Worm (Caenorhabditis elegans) whole organism, L4 larva: Measurements from ENCODE around the gene Y75B7B.1.

Experiments used
- D1046.2 ChIP-seq: fragments of 200-800 bp; sonication (Bioruptor generic); IDR thresholded peaks from 2 replicates; pipeline ENCODE4 v1.3.6; 2022; ENCODE audit warnings: missing genetic modification characterization, missing compliant biosample characterization
- F49E8.2 ChIP-seq: sonication (generic microtip); optimal IDR thresholded peaks from 2 replicates; lab custom pipeline; 2016; ENCODE audit warnings: missing compliant biosample characterization, mild to moderate bottlenecking, missing genetic modification characterization, borderline replicate concordance
- attf-4 ChIP-seq: sonication (generic microtip); optimal IDR thresholded peaks from 3 replicates; lab custom pipeline; 2017; ENCODE audit warnings: missing biosample characterization, missing genetic modification characterization
- ceh-28 ChIP-seq: fragments of 150-350 bp; optimal IDR thresholded peaks from 2 replicates; lab custom pipeline; 2014; ENCODE audit warnings: missing biosample characterization, missing genetic modification reagents, missing genetic modification characterization
- ceh-44 ChIP-seq: fragments of 200-800 bp; sonication (Bioruptor generic); IDR thresholded peaks from 2 replicates; pipeline ENCODE4 v1.3.6; 2022; ENCODE audit warnings: missing genetic modification reagents, missing genetic modification characterization, missing compliant biosample characterization
- ceh-62 ChIP-seq: sonication (generic microtip); optimal IDR thresholded peaks from 2 replicates; lab custom pipeline; 2017; ENCODE audit warnings: missing biosample characterization, missing genetic modification characterization
- cey-2 ChIP-seq: sonication (generic microtip); optimal IDR thresholded peaks from 3 replicates; lab custom pipeline; 2017; ENCODE audit warnings: missing genetic modification characterization, mild to moderate bottlenecking, missing compliant biosample characterization, antibody characterized with exemption, borderline replicate concordance; ENCODE audit not compliant: insufficient read depth
- ctbp-1 ChIP-seq: fragments of 200-800 bp; sonication (Bioruptor generic); IDR thresholded peaks from 2 replicates; pipeline ENCODE4 v1.3.6; 2022; ENCODE audit warnings: missing genetic modification reagents, missing genetic modification characterization, missing compliant biosample characterization
- daf-16 ChIP-seq, 3 experiments: sonication (generic microtip); optimal IDR thresholded peaks; 2 replicates each; lab custom pipeline; 2016 to 2017; ENCODE audit warnings: missing genetic modification characterization in 3 of 3, missing genetic modification reagents in 3 of 3, mild to moderate bottlenecking in 2 of 3, missing compliant biosample characterization in 2 of 3, missing biosample characterization in 1 of 3, moderate library complexity in 1 of 3
- dmd-9 ChIP-seq: fragments of 200-800 bp; sonication (Bioruptor generic); IDR thresholded peaks from 2 replicates; pipeline ENCODE4 v1.3.6; 2022; ENCODE audit warnings: missing genetic modification reagents, missing genetic modification characterization, missing compliant biosample characterization
- dve-1 ChIP-seq: sonication (generic microtip); optimal IDR thresholded peaks from 2 replicates; lab custom pipeline; 2017; ENCODE audit warnings: antibody characterized with exemption, mild to moderate bottlenecking, missing genetic modification characterization, missing compliant biosample characterization; ENCODE audit not compliant: insufficient read depth
- fkh-10 ChIP-seq: fragments of 150-350 bp; optimal IDR thresholded peaks from 2 replicates; lab custom pipeline; 2014; ENCODE audit warnings: missing biosample characterization, missing genetic modification reagents, missing genetic modification characterization
- hif-1 ChIP-seq, 2 experiments: sonication (generic microtip); optimal IDR thresholded peaks; 2 replicates each; lab custom pipeline; 2016 to 2017; ENCODE audit warnings: missing compliant biosample characterization in 2 of 2, missing genetic modification characterization in 2 of 2, missing genetic modification reagents in 2 of 2, missing genotype in 2 of 2, mild to moderate bottlenecking in 1 of 2
- hlh-11 ChIP-seq: fragments of 200-800 bp; sonication (Bioruptor generic); optimal IDR thresholded peaks from 2 replicates; lab custom pipeline; 2018; ENCODE audit warnings: mild to moderate bottlenecking, missing genetic modification characterization, missing compliant biosample characterization
- hlh-30 ChIP-seq: sonication (generic microtip); optimal IDR thresholded peaks from 2 replicates; lab custom pipeline; 2017; ENCODE audit warnings: antibody characterized with exemption, mild to moderate bottlenecking, missing genetic modification characterization, missing compliant biosample characterization; ENCODE audit not compliant: insufficient read depth
- jun-1 ChIP-seq: fragments of 150-350 bp; optimal IDR thresholded peaks from 2 replicates; lab custom pipeline; 2014; ENCODE audit warnings: missing biosample characterization, missing genetic modification reagents, missing genetic modification characterization
- lir-3 ChIP-seq: sonication (generic microtip); optimal IDR thresholded peaks from 2 replicates; lab custom pipeline; 2016; ENCODE audit warnings: mild to moderate bottlenecking, missing genetic modification characterization, missing compliant biosample characterization
- lsy-2 ChIP-seq, 2 experiments: fragments of 150-350 bp in 1 of 2; sonication (generic microtip) in 1 of 2; optimal IDR thresholded peaks; 2 replicates each; lab custom pipeline; 2014 to 2017; ENCODE audit warnings: missing biosample characterization in 2 of 2, missing genetic modification characterization in 2 of 2
- madf-5 ChIP-seq, 2 experiments: fragments of 200-800 bp; sonication (Bioruptor generic); IDR thresholded peaks; 2 replicates each; pipeline ENCODE4 v1.3.6; 2022; ENCODE audit warnings: missing compliant biosample characterization in 2 of 2, missing genetic modification characterization in 2 of 2
- mdl-1 ChIP-seq, 2 experiments: fragments of 150-350 bp in 1 of 2; sonication (generic microtip) in 1 of 2; optimal IDR thresholded peaks; 2 replicates each; lab custom pipeline; 2014 to 2017; ENCODE audit warnings: missing biosample characterization in 2 of 2, missing genetic modification characterization in 2 of 2
- nhr-10 ChIP-seq: fragments of 150-350 bp; optimal IDR thresholded peaks from 2 replicates; lab custom pipeline; 2014; ENCODE audit warnings: missing biosample characterization, missing genetic modification characterization
- nhr-102 ChIP-seq: sonication (generic microtip); optimal IDR thresholded peaks from 2 replicates; lab custom pipeline; 2016; ENCODE audit warnings: mild to moderate bottlenecking, missing genetic modification characterization, moderate library complexity, missing compliant biosample characterization
- nhr-11 ChIP-seq: fragments of 150-350 bp; optimal IDR thresholded peaks from 2 replicates; lab custom pipeline; 2014; ENCODE audit warnings: missing biosample characterization, missing genetic modification characterization
- nhr-111 ChIP-seq: fragments of 200-800 bp; sonication (Bioruptor generic); optimal IDR thresholded peaks from 2 replicates; lab custom pipeline; 2018; ENCODE audit warnings: mild to moderate bottlenecking, missing genetic modification characterization, missing compliant biosample characterization
- nhr-25 ChIP-seq: sonication (generic microtip); optimal IDR thresholded peaks from 2 replicates; lab custom pipeline; 2017; ENCODE audit warnings: missing genetic modification characterization, mild to moderate bottlenecking, missing compliant biosample characterization, antibody characterized with exemption, moderate library complexity, borderline replicate concordance; ENCODE audit not compliant: insufficient read depth
- nhr-42 ChIP-seq: fragments of 200-800 bp; sonication (Bioruptor generic); IDR thresholded peaks from 2 replicates; pipeline ENCODE4 v1.3.6; 2022; ENCODE audit warnings: missing genetic modification characterization, missing compliant biosample characterization
- set-16 ChIP-seq: fragments of 200-800 bp; sonication (Bioruptor generic); IDR thresholded peaks from 2 replicates; pipeline ENCODE4 v1.3.6; 2022; ENCODE audit warnings: missing genetic modification reagents, missing genetic modification characterization, missing compliant biosample characterization
- spr-3 ChIP-seq: fragments of 200-800 bp; sonication (Bioruptor generic); optimal IDR thresholded peaks from 2 replicates; lab custom pipeline; 2018; ENCODE audit warnings: mild to moderate bottlenecking, missing genetic modification characterization, missing compliant biosample characterization
- unc-130 ChIP-seq: sonication (generic microtip); optimal IDR thresholded peaks from 2 replicates; lab custom pipeline; 2016; ENCODE audit warnings: missing genetic modification reagents, missing genetic modification characterization, missing compliant biosample characterization
- unc-39 ChIP-seq: sonication (generic microtip); optimal IDR thresholded peaks from 2 replicates; lab custom pipeline; 2017; ENCODE audit warnings: missing biosample characterization, missing genetic modification characterization
- unc-62 ChIP-seq, 3 experiments: fragments of 150-350 bp in 1 of 3; sonication (generic microtip); optimal IDR thresholded peaks in 2 of 3; peaks in 1 of 3; 1 replicate in 1 of 3; 2 replicates in 2 of 3; lab custom pipeline; 2014 to 2017; ENCODE audit warnings: missing biosample characterization in 3 of 3, missing genetic modification characterization in 3 of 3, missing genetic modification reagents in 3 of 3, missing genotype in 1 of 3

The Y75B7B.1 gene

DNA sequence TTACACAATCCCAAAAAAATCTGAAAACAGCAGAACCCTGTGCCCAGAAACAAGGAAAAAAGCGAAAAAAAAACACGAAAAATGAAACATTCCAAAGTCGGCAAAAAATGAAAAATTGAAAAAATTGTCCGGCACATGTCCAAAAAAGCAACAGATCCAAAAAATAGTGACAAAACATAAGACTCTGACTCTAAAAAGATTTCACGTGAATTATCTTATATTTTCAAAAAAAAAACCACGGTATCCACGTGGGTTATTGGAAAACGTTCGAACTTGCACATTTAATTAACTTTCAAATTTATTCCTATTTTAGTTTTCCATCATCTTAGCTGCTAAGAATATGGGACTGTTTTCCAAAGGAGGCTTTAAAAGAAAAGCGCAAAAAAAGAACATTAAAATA lies at the start of gene Y75B7B.1:
Gene Y75B7B.1 (plus strand): TSS at position 301 of the 400 bp plus-strand sequence.
- TF ChIP-seq ceh-28 (tag; lab: Kevin White, UChicago) = no peak
- no peak for TF ChIP-seq ceh-62 (tag; lab: Kevin White, UChicago)
- TF ChIP-seq dmd-9 (GFP tag; lab: Robert Waterston, UW) = no peak
- TF ChIP-seq, all 104 proteins: peak for 0

DNA sequence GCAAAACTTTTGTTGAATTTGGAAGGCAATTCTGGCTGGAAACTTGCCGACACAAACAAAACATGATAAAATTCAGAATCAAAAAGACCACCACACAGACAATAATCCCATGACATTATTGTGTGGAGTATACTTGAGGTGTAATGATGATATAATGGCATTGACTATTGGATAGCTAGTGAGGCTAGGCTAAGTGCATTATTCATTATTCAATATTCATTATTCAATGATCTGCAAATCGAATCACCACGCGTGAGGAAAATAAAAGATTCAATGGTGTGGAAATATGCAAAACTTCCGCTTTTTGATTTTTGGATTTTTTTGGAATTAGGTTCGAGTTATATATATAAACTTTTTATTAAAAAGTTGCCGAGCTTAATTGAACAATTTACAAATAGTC lies 47.2 kb upstream of the Y75B7B.1 start:
- TF ChIP-seq mdl-1 (tag; optimal IDR thresholded peaks at IDR 0.05; lab: Kevin White, UChicago) (no peak), nhr-111 (GFP tag; lab: Kevin White, UChicago) (no peak), unc-39 (no peak), ceh-44 (no peak), nhr-102 (no peak), ctbp-1 (GFP tag; lab: Robert Waterston, UW) (no peak), fkh-10 (GFP tag; lab: Kevin White, UChicago) (no peak), cey-2 (no peak)

DNA sequence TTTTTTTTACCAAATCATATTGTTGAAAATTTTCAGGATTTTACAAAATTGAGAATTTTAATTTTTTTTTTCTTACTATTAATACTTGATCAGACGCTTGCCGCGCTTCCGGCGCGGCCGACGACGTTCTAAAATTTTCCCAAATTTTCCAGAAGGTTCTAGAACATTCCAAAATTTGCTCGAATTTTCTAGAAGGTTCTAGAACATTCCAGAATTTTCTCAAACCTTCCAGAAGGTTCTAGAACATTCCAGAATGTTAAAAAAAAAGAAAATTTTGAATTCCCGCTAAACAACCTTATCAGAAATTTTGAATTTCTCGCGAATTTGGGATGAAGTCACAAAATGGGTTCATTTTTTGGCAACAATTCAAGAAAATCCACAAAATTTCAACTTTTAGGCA lies 44.5 kb upstream of the Y75B7B.1 start:
- no peak for TF ChIP-seq nhr-10 (tag; lab: Kevin White, UChicago)
- TF ChIP-seq fkh-10 (GFP tag; lab: Kevin White, UChicago) = no peak
- TF ChIP-seq hlh-11 (tag; lab: Kevin White, UChicago) = no peak
- TF ChIP-seq madf-5 (GFP tag; IDR thresholded peaks at IDR 0.05; lab: Robert Waterston, UW) = no peak
- no peak for TF ChIP-seq dmd-9 (GFP tag; lab: Robert Waterston, UW)
- no peak for TF ChIP-seq D1046.2 (GFP tag; lab: Robert Waterston, UW)
- TF ChIP-seq unc-130 (GFP tag; lab: Kevin White, UChicago) = no peak
- no peak for TF ChIP-seq spr-3 (GFP tag; lab: Kevin White, UChicago)
- no peak for TF ChIP-seq ceh-62 (tag; lab: Kevin White, UChicago)
- no peak for TF ChIP-seq nhr-25 (tag; lab: Kevin White, UChicago)
- no peak for TF ChIP-seq jun-1 (tag; lab: Kevin White, UChicago)
- no peak for TF ChIP-seq nhr-42

DNA sequence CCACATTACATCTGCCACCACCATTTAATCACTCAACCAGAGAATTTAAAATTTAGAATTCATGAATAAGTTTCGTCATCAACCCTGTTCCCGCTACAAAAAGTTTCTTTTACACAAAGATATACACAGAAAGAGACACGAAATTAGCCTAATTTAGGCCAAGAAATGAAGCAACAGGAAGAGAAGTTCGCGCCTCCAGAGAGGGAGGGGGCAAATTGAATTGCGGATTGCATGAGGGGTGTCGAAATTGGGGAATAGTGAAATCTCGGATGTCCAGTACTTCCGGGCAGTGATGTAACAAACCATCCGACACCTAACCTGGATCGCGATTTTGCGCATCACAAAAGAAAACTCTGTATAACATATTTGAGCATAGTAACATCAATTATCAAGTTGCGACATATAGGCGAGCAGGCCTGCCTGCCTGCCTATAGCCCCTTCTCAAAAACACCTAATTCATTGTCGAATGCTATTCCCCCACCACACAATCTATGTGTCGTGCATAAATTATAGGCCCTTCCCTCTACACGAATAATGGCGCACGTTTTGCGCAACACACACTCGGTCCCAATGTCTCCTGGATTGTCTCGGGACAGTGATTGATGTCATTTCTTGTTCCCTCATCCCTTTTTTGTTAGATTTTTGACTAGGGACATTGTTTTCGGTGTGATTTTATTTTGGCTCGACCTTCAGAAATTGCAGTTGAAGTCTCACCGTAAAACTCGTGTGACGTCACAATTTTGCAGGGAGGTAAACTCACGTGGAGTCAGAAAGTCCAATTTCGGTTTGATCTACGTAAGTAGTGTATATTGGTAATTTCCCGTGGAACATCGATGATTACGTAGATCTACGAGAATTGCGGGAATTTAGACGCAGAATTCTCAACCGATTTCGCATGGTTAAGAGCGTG lies 42.7 kb upstream of the Y75B7B.1 start:
- TF ChIP-seq lir-3 (tag; lab: Kevin White, UChicago) (no peak), unc-62 (GFP tag; optimal IDR thresholded peaks at IDR 0.05 in 1 of 2; lab: Kevin White, UChicago) (peak in 1 of 2 experiments; percentile 85), unc-62 (tag; optimal IDR thresholded peaks at IDR 0.05; lab: Kevin White, UChicago) (no peak)

DNA sequence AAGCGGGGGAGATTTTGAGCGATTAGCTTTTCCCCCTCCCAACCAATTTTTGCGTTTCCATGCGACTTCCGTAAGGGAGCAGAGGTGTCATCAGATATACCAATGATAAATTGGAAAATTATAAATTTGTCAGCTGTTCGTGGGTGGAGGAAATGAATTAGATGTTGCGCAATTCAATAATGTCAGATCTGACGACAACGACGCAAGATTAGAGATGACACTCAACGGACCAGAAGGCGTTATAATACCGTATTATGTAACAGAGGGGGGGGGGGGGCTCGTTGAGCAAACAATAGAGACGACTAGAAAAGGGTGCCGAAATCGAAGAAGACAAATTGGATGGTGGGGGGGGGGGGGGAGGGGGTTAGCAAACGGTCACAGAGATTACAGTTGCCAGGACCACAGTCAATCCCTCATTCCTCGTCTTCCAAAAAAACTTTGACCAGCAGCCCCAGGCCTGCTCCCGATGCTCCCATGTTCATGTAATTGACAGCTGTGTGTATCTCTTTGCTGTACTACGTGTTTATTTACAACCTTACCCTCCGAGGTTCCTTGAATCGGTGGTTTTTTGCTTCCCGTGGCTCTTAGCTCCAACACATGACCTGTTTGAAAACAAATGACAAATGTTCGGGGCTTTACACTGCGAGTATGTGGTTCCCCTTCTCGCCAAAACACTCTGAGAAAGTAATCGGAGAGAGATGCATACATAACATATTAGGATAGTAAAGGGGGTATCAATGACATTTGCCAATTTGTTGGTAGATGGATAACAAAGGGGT lies 41.6 kb upstream of the Y75B7B.1 start:
- peak in 1 of 2 experiments; percentile 94 for TF ChIP-seq unc-62 (GFP tag; optimal IDR thresholded peaks at IDR 0.05 in 1 of 2; lab: Kevin White, UChicago)
- TF ChIP-seq unc-62 (tag; optimal IDR thresholded peaks at IDR 0.05; lab: Kevin White, UChicago) = no peak
- peak in 1 of 2 experiments; percentile 95 for TF ChIP-seq daf-16 (GFP tag; optimal IDR thresholded peaks at IDR 0.05; lab: Kevin White, UChicago)
- TF ChIP-seq daf-16 (tag; optimal IDR thresholded peaks at IDR 0.05; lab: Kevin White, UChicago) = no peak
- peak; percentile 20; the same call in 1 of the 2 replicates for TF ChIP-seq set-16
- TF ChIP-seq lsy-2 (tag; optimal IDR thresholded peaks at IDR 0.05; lab: Kevin White, UChicago) = no peak
- TF ChIP-seq spr-3 (GFP tag; lab: Kevin White, UChicago) = no peak
- TF ChIP-seq F49E8.2 (tag; lab: Kevin White, UChicago) = no peak
- peak; percentile 66 for TF ChIP-seq nhr-11 (tag; lab: Kevin White, UChicago)
- TF ChIP-seq hlh-11 (tag; lab: Kevin White, UChicago) = peak; percentile 46
- TF ChIP-seq attf-4 (tag; lab: Kevin White, UChicago) = no peak
- TF ChIP-seq hif-1 (tag; optimal IDR thresholded peaks at IDR 0.05; lab: Kevin White, UChicago) = peak in 1 of 2 experiments; percentile 17
- peak; percentile 11 for TF ChIP-seq hlh-30 (tag; lab: Kevin White, UChicago)
- no peak for TF ChIP-seq dve-1 (tag; lab: Kevin White, UChicago)
